Worm (Caenorhabditis elegans) whole organism, early embryonic: ENCODE data around the gene srh-116.

ENCODE experiments used
- B0310.2 ChIP-seq: sonication (generic microtip); optimal IDR thresholded peaks from 2 replicates; lab custom pipeline; 2016; ENCODE audit warnings: mild to moderate bottlenecking, missing genetic modification characterization, missing compliant biosample characterization
- F13C5.2 ChIP-seq: sonication (generic microtip); optimal IDR thresholded peaks from 2 replicates; lab custom pipeline; 2017; ENCODE audit warnings: mild to moderate bottlenecking, missing genetic modification characterization, inconsistent platforms, missing compliant biosample characterization
- aly-1 ChIP-seq: sonication (generic microtip); optimal IDR thresholded peaks from 2 replicates; lab custom pipeline; 2016; ENCODE audit warnings: missing genetic modification characterization, missing compliant biosample characterization
- ama-1 ChIP-seq: fragments of 150-350 bp; optimal IDR thresholded peaks from 2 replicates; lab custom pipeline; 2014
- ceh-13 ChIP-seq: fragments of 200-800 bp; sonication (Bioruptor generic); optimal IDR thresholded peaks from 2 replicates; lab custom pipeline; 2018; ENCODE audit warnings: mild to moderate bottlenecking, missing genetic modification characterization, missing compliant biosample characterization
- ceh-36 ChIP-seq: sonication (generic microtip); optimal IDR thresholded peaks from 2 replicates; lab custom pipeline; 2016; ENCODE audit warnings: missing genetic modification characterization, inconsistent platforms, missing compliant biosample characterization
- ets-7 ChIP-seq: sonication (generic microtip); optimal IDR thresholded peaks from 2 replicates; lab custom pipeline; 2016; ENCODE audit warnings: missing genotype, missing genetic modification characterization, missing compliant biosample characterization
- flt-1 ChIP-seq: fragments of 200-800 bp; sonication (Bioruptor generic); IDR thresholded peaks from 2 replicates; pipeline ENCODE4 v1.3.6; 2022; ENCODE audit warnings: missing genetic modification characterization, missing compliant biosample characterization
- hmbx-1 ChIP-seq: sonication (generic microtip); optimal IDR thresholded peaks from 2 replicates; lab custom pipeline; 2016; ENCODE audit warnings: mild to moderate bottlenecking, missing genetic modification characterization, missing compliant biosample characterization
- hmg-4 ChIP-seq: fragments of 200-800 bp; sonication (Bioruptor generic); optimal IDR thresholded peaks from 2 replicates; lab custom pipeline; 2018; ENCODE audit warnings: mild to moderate bottlenecking, missing genetic modification characterization, missing compliant biosample characterization
- hnd-1 ChIP-seq: sonication (generic microtip); optimal IDR thresholded peaks from 2 replicates; lab custom pipeline; 2016; ENCODE audit warnings: missing genetic modification characterization, missing compliant biosample characterization
- pes-1 ChIP-seq: fragments of 200-800 bp; sonication (Bioruptor generic); IDR thresholded peaks from 2 replicates; pipeline ENCODE4 v1.3.6; 2022; ENCODE audit warnings: missing genetic modification reagents, missing genetic modification characterization, missing compliant biosample characterization
- scrt-1 ChIP-seq: fragments of 200-800 bp; sonication (Bioruptor generic); IDR thresholded peaks from 2 replicates; pipeline ENCODE4 v1.3.6; 2022; ENCODE audit warnings: missing genetic modification characterization, missing compliant biosample characterization
- sea-1 ChIP-seq: fragments of 200-800 bp; sonication (Bioruptor generic); conservative IDR thresholded peaks from 2 replicates; pipeline ENCODE4 v1.3.6; 2022; ENCODE audit warnings: missing genetic modification characterization, missing compliant biosample characterization
- tbx-11 ChIP-seq: fragments of 200-800 bp; sonication (Bioruptor generic); IDR thresholded peaks from 2 replicates; pipeline ENCODE4 v1.3.6; 2022; ENCODE audit warnings: missing genetic modification characterization, missing compliant biosample characterization
- tbx-37 ChIP-seq: fragments of 200-800 bp; sonication (Bioruptor generic); conservative IDR thresholded peaks from 2 replicates; pipeline ENCODE4 v1.3.6; 2022; ENCODE audit warnings: missing genetic modification reagents, missing genetic modification characterization, missing compliant biosample characterization
- tra-4 ChIP-seq: sonication (generic microtip); optimal IDR thresholded peaks from 2 replicates; lab custom pipeline; 2017; ENCODE audit warnings: missing genetic modification characterization, missing compliant biosample characterization

The srh-116 gene

ce11 chrV:17215602-17216001, 39.3 kb downstream of the srh-116 start:
- no peak for TF ChIP-seq ceh-36 (tag; lab: Kevin White, UChicago)
- no peak for TF ChIP-seq aly-1 (tag; lab: Kevin White, UChicago)
- TF ChIP-seq hnd-1 (tag; lab: Kevin White, UChicago), result no peak
- no peak for TF ChIP-seq hmbx-1 (tag; lab: Kevin White, UChicago)
- TF ChIP-seq ets-7 (tag; lab: Kevin White, UChicago), result no peak
- TF ChIP-seq pes-1, result no peak
- no peak for TF ChIP-seq ama-1
- no peak for TF ChIP-seq sea-1 (GFP tag; lab: Robert Waterston, UW)
- TF ChIP-seq B0310.2 (tag; lab: Kevin White, UChicago), result no peak
- TF ChIP-seq F13C5.2 (tag; lab: Kevin White, UChicago), result no peak
- TF ChIP-seq tra-4 (tag; lab: Kevin White, UChicago), result no peak
- TF ChIP-seq hmg-4 (GFP tag; lab: Kevin White, UChicago), result no peak
- no peak for TF ChIP-seq ceh-13 (GFP tag; lab: Kevin White, UChicago)
- no peak for TF ChIP-seq tbx-37
- no peak for TF ChIP-seq tbx-11 (GFP tag; lab: Robert Waterston, UW)
- no peak for TF ChIP-seq scrt-1

DNA sequence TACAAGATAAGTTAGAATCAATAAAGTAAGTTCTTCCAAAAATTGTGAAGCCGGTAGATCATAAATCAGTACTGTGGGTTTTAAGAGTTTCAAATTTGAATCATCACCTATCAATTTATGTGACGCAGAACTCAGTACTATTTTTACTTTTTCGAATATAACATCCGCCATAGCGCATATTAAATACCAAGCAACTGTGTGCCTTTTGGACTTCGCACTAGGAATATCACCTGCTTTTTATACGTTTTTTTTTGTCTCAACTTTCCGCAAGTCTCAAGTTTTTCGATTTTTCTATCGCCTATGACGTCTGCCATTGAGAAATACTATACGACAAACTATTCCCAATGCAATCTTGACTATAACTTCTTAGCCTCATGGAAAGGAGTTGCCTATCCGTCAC, 42.2 kb downstream of the srh-116 start, which contains the start of gene srh-113:
Gene srh-113 (plus strand): TSS at position 301 of the 400 bp plus-strand sequence.
- TF ChIP-seq ama-1 (no peak), tbx-11 (GFP tag; lab: Robert Waterston, UW) (no peak), sea-1 (GFP tag; lab: Robert Waterston, UW) (no peak), flt-1 (GFP tag; lab: Robert Waterston, UW) (no peak), pes-1 (no peak), aly-1 (tag; lab: Kevin White, UChicago) (no peak), F13C5.2 (tag; lab: Kevin White, UChicago) (no peak), tbx-37 (no peak), hmbx-1 (tag; lab: Kevin White, UChicago) (no peak), ceh-36 (tag; lab: Kevin White, UChicago) (no peak), ets-7 (tag; lab: Kevin White, UChicago) (no peak), hmg-4 (GFP tag; lab: Kevin White, UChicago) (no peak), hnd-1 (tag; lab: Kevin White, UChicago) (no peak), B0310.2 (tag; lab: Kevin White, UChicago) (no peak), scrt-1 (no peak), ceh-13 (GFP tag; lab: Kevin White, UChicago) (no peak), tra-4 (tag; lab: Kevin White, UChicago) (no peak)

DNA sequence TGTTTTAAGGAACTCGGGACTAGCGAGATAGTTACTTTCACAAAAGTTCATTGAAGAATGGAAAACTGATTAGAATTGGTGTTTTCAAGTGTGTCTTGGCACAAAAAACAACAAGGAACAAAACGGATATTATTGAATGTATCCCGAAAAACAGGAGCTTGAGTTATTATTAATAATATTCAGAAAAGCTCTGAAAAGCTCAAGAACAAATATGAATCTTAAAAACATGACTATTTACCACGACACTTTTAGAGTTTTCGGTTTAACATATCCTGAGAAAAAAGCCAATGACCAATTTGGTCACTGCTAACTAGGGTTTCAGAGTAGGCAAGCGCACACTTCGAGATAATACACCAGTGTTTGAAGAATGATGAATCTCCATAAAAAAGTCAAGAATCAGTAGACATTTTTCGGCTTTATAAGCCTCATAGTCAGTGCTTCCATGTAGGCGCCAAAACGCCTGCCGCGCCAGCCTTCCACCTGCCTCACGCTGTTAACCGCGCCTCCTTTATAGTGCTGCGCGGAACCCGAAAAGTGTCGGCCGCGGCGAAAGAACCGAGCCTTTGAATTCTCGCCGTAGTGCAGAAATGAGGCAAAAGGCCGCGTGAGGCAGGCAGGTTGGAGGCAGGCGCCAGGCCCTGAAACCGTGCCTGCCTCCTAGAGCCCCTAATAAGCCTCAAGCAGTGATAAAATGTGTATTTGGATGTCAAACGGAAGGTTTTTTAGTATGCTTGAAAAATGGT, 42.8 kb downstream of the srh-116 start, which contains the start of gene srh-236:
Gene srh-236 (minus strand): TSS at position 51 of the 743 bp plus-strand sequence.
- no peak for TF ChIP-seq pes-1
- no peak for TF ChIP-seq tbx-37

ce11 chrV:17208045-17208444, 46.9 kb downstream of the srh-116 start, which contains the start of gene Y68A4A.13:
Gene Y68A4A.13, minus strand, starts transcription at chrV:17208145.
- TF ChIP-seq scrt-1 (no peak), tbx-11 (GFP tag; lab: Robert Waterston, UW) (no peak), sea-1 (GFP tag; lab: Robert Waterston, UW) (no peak), pes-1 (no peak), tra-4 (tag; lab: Kevin White, UChicago) (no peak), B0310.2 (tag; lab: Kevin White, UChicago) (no peak), aly-1 (tag; lab: Kevin White, UChicago) (no peak), hmg-4 (GFP tag; lab: Kevin White, UChicago) (no peak)

ce11 chrV:17206469-17206868, 48.5 kb downstream of the srh-116 start:
- TF ChIP-seq flt-1 (GFP tag; lab: Robert Waterston, UW) (no peak), ceh-13 (GFP tag; lab: Kevin White, UChicago) (no peak), tbx-37 (no peak), hmbx-1 (tag; lab: Kevin White, UChicago) (no peak), scrt-1 (no peak), sea-1 (GFP tag; lab: Robert Waterston, UW) (no peak), aly-1 (tag; lab: Kevin White, UChicago) (no peak), F13C5.2 (tag; lab: Kevin White, UChicago) (no peak), ets-7 (tag; lab: Kevin White, UChicago) (no peak), B0310.2 (tag; lab: Kevin White, UChicago) (no peak), pes-1 (no peak), hmg-4 (GFP tag; lab: Kevin White, UChicago) (no peak), ceh-36 (tag; lab: Kevin White, UChicago) (no peak), ama-1 (no peak), tbx-11 (GFP tag; lab: Robert Waterston, UW) (no peak)
